Fruit fly (Drosophila melanogaster): ENCODE results near the gene pum.
A peak's percentile ranks its signal among the peaks of the same experiment; 100 is the strongest.

The pum gene

dm6 chr3R:9147458-9147857 is 90.0 kb downstream of the pum start (continued):
- TF ChIP-seq CG8388 (GFP tag; optimal IDR thresholded peaks at IDR 0.05) (peak; percentile 20), phol (tag; optimal IDR thresholded peaks at IDR 0.05) (peak; percentile 46), zen (tag; optimal IDR thresholded peaks at IDR 0.05) (no peak), D (optimal IDR thresholded peaks at IDR 0.05) (no peak), D (GFP tag; optimal IDR thresholded peaks at IDR 0.05) (peak; percentile 5), tio (GFP tag; optimal IDR thresholded peaks at IDR 0.05) (no peak), Chrac-16 (GFP tag; optimal IDR thresholded peaks at IDR 0.05) (no peak), CG1603 (tag; optimal IDR thresholded peaks at IDR 0.05) (peak; percentile 37), ci (GFP tag; IDR thresholded peaks at IDR 0.05) (0 out of 3 replicates have a peak, but pooled peaks have one; percentile 8), CG17359 (tag; optimal IDR thresholded peaks at IDR 0.05) (peak; percentile 41), Xbp1 (GFP tag; optimal IDR thresholded peaks at IDR 0.05) (peak; percentile 5), CG6689 (GFP tag; IDR thresholded peaks at IDR 0.05) (peak; percentile 32; the same call in 1 of the 2 replicates), lbe (GFP tag; optimal IDR thresholded peaks at IDR 0.05) (peak; percentile 58), Hr51 (GFP tag; optimal IDR thresholded peaks at IDR 0.05) (peak in 1 of 2 experiments; percentile 12), gcm (GFP tag; optimal IDR thresholded peaks at IDR 0.05) (no peak), az2 (GFP tag; optimal IDR thresholded peaks at IDR 0.05) (peak; percentile 8), Pdp1 (GFP tag; optimal IDR thresholded peaks at IDR 0.05) (peak in 1 of 2 experiments; percentile 2), CG17829 (tag; optimal IDR thresholded peaks at IDR 0.05) (peak; percentile 12), corto (GFP tag; optimal IDR thresholded peaks at IDR 0.05) (peak; percentile 13), CG17385 (GFP tag; optimal IDR thresholded peaks at IDR 0.05) (no peak), CG2875 (GFP tag; optimal IDR thresholded peaks at IDR 0.05) (peak; percentile 22), CG7357 (GFP tag; IDR thresholded peaks at IDR 0.05) (no peak), CG10979 (tag; optimal IDR thresholded peaks at IDR 0.05) (peak; percentile 54), grau (tag; optimal IDR thresholded peaks at IDR 0.05) (peak; percentile 7), tin (GFP tag; optimal IDR thresholded peaks at IDR 0.05) (peak; percentile 19), Hsf (GFP tag; optimal IDR thresholded peaks at IDR 0.05) (peak; percentile 19), dmrt99B (tag; optimal IDR thresholded peaks at IDR 0.05) (peak; percentile 16), nmo (GFP tag; optimal IDR thresholded peaks at IDR 0.05) (peak; percentile 16), CG14710 (tag; optimal IDR thresholded peaks at IDR 0.05) (peak; percentile 37), chif (GFP tag; optimal IDR thresholded peaks at IDR 0.05) (peak; percentile 26 to 32), Xrp1 (GFP tag; IDR thresholded peaks at IDR 0.05) (peak; percentile 58; the same call in 1 of the 2 replicates), lola (GFP tag; optimal IDR thresholded peaks at IDR 0.05) (peak in 1 of 3 experiments; percentile 54), CG9797 (GFP tag; optimal IDR thresholded peaks at IDR 0.05) (no peak), ERR (GFP tag; optimal IDR thresholded peaks at IDR 0.05) (no peak), gsb-n (tag; optimal IDR thresholded peaks at IDR 0.05) (peak; percentile 29), unpg (GFP tag; optimal IDR thresholded peaks at IDR 0.05) (peak; percentile 36), Sox102F (GFP tag; optimal IDR thresholded peaks at IDR 0.05) (peak; percentile 41), ab (GFP tag; optimal IDR thresholded peaks at IDR 0.05) (no peak), gem (tag; optimal IDR thresholded peaks at IDR 0.05) (peak; percentile 56), ewg (GFP tag; optimal IDR thresholded peaks at IDR 0.05) (peak; percentile 3), CG9727 (GFP tag; optimal IDR thresholded peaks at IDR 0.05) (peak; percentile 13), tx (GFP tag; optimal IDR thresholded peaks at IDR 0.05) (no peak), H2.0 (GFP tag; IDR thresholded peaks at IDR 0.05) (peak; percentile 19; the same call in 1 of the 2 replicates), Ets65A (GFP tag) (peak; percentile 32), CG10267 (tag; optimal IDR thresholded peaks at IDR 0.05) (peak; percentile 17), CG10274 (GFP tag; optimal IDR thresholded peaks at IDR 0.05) (no peak), CG9609 (GFP tag; optimal IDR thresholded peaks at IDR 0.05) (peak; percentile 5), Scr (GFP tag; IDR thresholded peaks at IDR 0.05; ENCODE audit: partially characterized antibody) (no peak), Oli (tag; optimal IDR thresholded peaks at IDR 0.05) (peak; percentile 29), sens (GFP tag) (peak; percentile 86)
